Fruit fly (Drosophila melanogaster) whole organism, embryonic: ENCODE results near the gene NT1.
A peak's percentile ranks its signal among the peaks of the same experiment; 100 is the strongest.

ENCODE experiments used
- Atf3 ChIP-seq: fragments of 200-800 bp; sonication (Bioruptor generic); optimal IDR thresholded peaks from 3 replicates; lab custom pipeline; 2016; ENCODE audit warnings: missing biosample characterization, missing genetic modification characterization
- BEAF-32 ChIP-seq: fragments of 200-800 bp; sonication (Bioruptor generic); optimal IDR thresholded peaks from 3 replicates; lab custom pipeline; 2017; ENCODE audit warnings: missing biosample characterization, missing genetic modification characterization, mild to moderate bottlenecking, moderate library complexity, missing genetic modification reagents
- Blimp-1 ChIP-seq: fragments of 200-800 bp; sonication (Bioruptor generic); optimal IDR thresholded peaks from 3 replicates; lab custom pipeline; 2018; ENCODE audit warnings: missing biosample characterization, missing genetic modification characterization, mild to moderate bottlenecking, moderate library complexity, missing genetic modification reagents
- CG10274 ChIP-seq: fragments of 200-800 bp; sonication (Bioruptor generic); optimal IDR thresholded peaks from 3 replicates; lab custom pipeline; 2017; ENCODE audit warnings: missing biosample characterization, mild to moderate bottlenecking, missing genetic modification characterization
- CG10543 ChIP-seq: fragments of 200-800 bp; sonication (Bioruptor generic); optimal IDR thresholded peaks from 3 replicates; lab custom pipeline; 2017; ENCODE audit warnings: missing biosample characterization, mild to moderate bottlenecking, missing genetic modification characterization, moderate library complexity
- CG10959 ChIP-seq: fragments of 200-800 bp; sonication (Bioruptor generic); IDR thresholded peaks from 2 replicates; pipeline ENCODE4 v1.3.6; 2022; ENCODE audit warnings: missing biosample characterization, missing genetic modification characterization
- CG11695 ChIP-seq: fragments of 200-800 bp; sonication (Bioruptor generic); IDR thresholded peaks from 3 replicates; pipeline ENCODE4 v1.3.6; 2022; ENCODE audit warnings: missing biosample characterization, missing genetic modification characterization
- CG12299 ChIP-seq: fragments of 200-800 bp; sonication (Bioruptor generic); optimal IDR thresholded peaks from 2 replicates; lab custom pipeline; 2018; ENCODE audit warnings: missing biosample characterization, mild to moderate bottlenecking, missing genetic modification characterization
- CG1233 ChIP-seq: fragments of 200-800 bp; sonication (Bioruptor generic); optimal IDR thresholded peaks from 4 replicates; lab custom pipeline; 2018; ENCODE audit warnings: missing biosample characterization, mild to moderate bottlenecking, missing genetic modification characterization
- CG13296 ChIP-seq: fragments of 200-800 bp; sonication (Bioruptor generic); optimal IDR thresholded peaks from 3 replicates; lab custom pipeline; 2018; ENCODE audit warnings: missing biosample characterization, mild to moderate bottlenecking, missing genetic modification characterization
- CG13424 ChIP-seq: fragments of 200-800 bp; sonication (Bioruptor generic); optimal IDR thresholded peaks from 2 replicates; lab custom pipeline; 2019; ENCODE audit warnings: missing biosample characterization, mild to moderate bottlenecking, missing genetic modification characterization, moderate library complexity
- CG14965 ChIP-seq: fragments of 200-800 bp; sonication (Bioruptor generic); optimal IDR thresholded peaks from 2 replicates; lab custom pipeline; 2016; ENCODE audit warnings: missing biosample characterization, missing genetic modification characterization, borderline replicate concordance
- CG1529 ChIP-seq: fragments of 200-800 bp; sonication (Bioruptor generic); optimal IDR thresholded peaks from 3 replicates; lab custom pipeline; 2018; ENCODE audit warnings: missing biosample characterization, missing genetic modification characterization
- CG15479 ChIP-seq: fragments of 200-800 bp; sonication (Bioruptor generic); optimal IDR thresholded peaks from 3 replicates; lab custom pipeline; 2019; ENCODE audit warnings: missing biosample characterization, mild to moderate bottlenecking, missing genetic modification characterization, moderate library complexity
- CG1602 ChIP-seq: fragments of 200-800 bp; sonication (Bioruptor generic); optimal IDR thresholded peaks from 3 replicates; lab custom pipeline; 2016; ENCODE audit warnings: missing biosample characterization, missing genetic modification characterization
- CG18262 ChIP-seq: fragments of 200-800 bp; optimal IDR thresholded peaks from 3 replicates; lab custom pipeline; 2019; ENCODE audit warnings: missing biosample characterization, mild to moderate bottlenecking, missing genetic modification characterization, moderate library complexity
- CG3065 ChIP-seq: fragments of 200-800 bp; sonication (Bioruptor generic); optimal IDR thresholded peaks from 2 replicates; lab custom pipeline; 2016; ENCODE audit warnings: missing biosample characterization, missing genetic modification characterization
- CG31388 ChIP-seq: fragments of 200-800 bp; sonication (Bioruptor generic); optimal IDR thresholded peaks from 2 replicates; lab custom pipeline; 2016; ENCODE audit warnings: missing biosample characterization, missing genetic modification characterization
- CG32772 ChIP-seq: fragments of 200-800 bp; sonication (Bioruptor generic); IDR thresholded peaks from 2 replicates; pipeline ENCODE4 v1.3.6; 2022; ENCODE audit warnings: missing biosample characterization, missing genetic modification characterization
- CG34376 ChIP-seq: fragments of 200-800 bp; sonication (Bioruptor generic); optimal IDR thresholded peaks from 2 replicates; lab custom pipeline; 2018; ENCODE audit warnings: missing biosample characterization, mild to moderate bottlenecking, missing genetic modification characterization
- CG3838 ChIP-seq: fragments of 200-800 bp; sonication (Bioruptor generic); optimal IDR thresholded peaks from 3 replicates; lab custom pipeline; 2016; ENCODE audit warnings: missing biosample characterization, missing genetic modification characterization
- CG6254 ChIP-seq: fragments of 200-800 bp; sonication (Bioruptor generic); optimal IDR thresholded peaks from 3 replicates; lab custom pipeline; 2017; ENCODE audit warnings: mild to moderate bottlenecking, missing biosample characterization, missing genetic modification reagents, missing genetic modification characterization
- CG6654 ChIP-seq: fragments of 200-800 bp; sonication (Bioruptor generic); optimal IDR thresholded peaks from 2 replicates; lab custom pipeline; 2017; ENCODE audit warnings: missing biosample characterization, mild to moderate bottlenecking, missing genetic modification characterization
- CG7357 ChIP-seq: fragments of 200-800 bp; sonication (Bioruptor generic); IDR thresholded peaks from 3 replicates; pipeline ENCODE4 v1.3.6; 2022; ENCODE audit warnings: missing biosample characterization, missing genetic modification characterization
- CG7372 ChIP-seq: fragments of 200-800 bp; sonication (Bioruptor generic); IDR thresholded peaks from 2 replicates; pipeline ENCODE4 v1.3.6; 2022; ENCODE audit warnings: missing biosample characterization, missing genetic modification characterization
- CG8290 ChIP-seq, 3 experiments: fragments of 200-800 bp; sonication (Bioruptor generic); optimal IDR thresholded peaks; 2 replicates each; lab custom pipeline; 2016 to 2019; ENCODE audit warnings: missing biosample characterization in 3 of 3, missing genetic modification characterization in 3 of 3, mild to moderate bottlenecking in 2 of 3, moderate library complexity in 1 of 3
- CG8388 ChIP-seq: fragments of 200-800 bp; sonication (Bioruptor generic); optimal IDR thresholded peaks from 2 replicates; lab custom pipeline; 2019; ENCODE audit warnings: missing biosample characterization, mild to moderate bottlenecking, missing genetic modification characterization, moderate library complexity
- CoRest ChIP-seq: fragments of 200-800 bp; sonication (Bioruptor generic); optimal IDR thresholded peaks from 3 replicates; lab custom pipeline; 2018; ENCODE audit warnings: missing biosample characterization, mild to moderate bottlenecking, missing genetic modification characterization, moderate library complexity
- D ChIP-seq, 2 experiments: fragments of 200-800 bp in 1 of 2; fragments of >200 bp in 1 of 2; sonication (Bioruptor generic) in 1 of 2; optimal IDR thresholded peaks; 2 replicates in 1 of 2; 3 replicates in 1 of 2; lab custom pipeline; 2017; ENCODE audit warnings: mild to moderate bottlenecking in 1 of 2, missing biosample characterization in 1 of 2, missing genetic modification characterization in 1 of 2, missing genetic modification reagents in 1 of 2
- Dip2 ChIP-seq: fragments of 200-800 bp; sonication (Bioruptor generic); IDR thresholded peaks from 2 replicates; pipeline ENCODE4 v1.3.6; 2022; ENCODE audit warnings: missing biosample characterization, missing genetic modification characterization
- H2.0 ChIP-seq: fragments of 200-800 bp; sonication (Bioruptor generic); IDR thresholded peaks from 2 replicates; pipeline ENCODE4 v1.3.6; 2022; ENCODE audit warnings: missing biosample characterization, missing genetic modification characterization
- Hr51 ChIP-seq, 2 experiments: fragments of 200-800 bp; sonication (Bioruptor generic); optimal IDR thresholded peaks; 2 replicates in 1 of 2; 3 replicates in 1 of 2; lab custom pipeline; 2016 to 2018; ENCODE audit warnings: missing biosample characterization in 2 of 2, missing genetic modification characterization in 2 of 2, mild to moderate bottlenecking in 1 of 2, moderate library complexity in 1 of 2
- Lim3 ChIP-seq: fragments of 200-800 bp; sonication (Bioruptor generic); IDR thresholded peaks from 2 replicates; pipeline ENCODE4 v1.3.6; 2022; ENCODE audit warnings: missing biosample characterization, missing genetic modification characterization
- NfI ChIP-seq: fragments of 200-800 bp; sonication (Bioruptor generic); optimal IDR thresholded peaks from 3 replicates; lab custom pipeline; 2018; ENCODE audit warnings: missing biosample characterization, mild to moderate bottlenecking, missing genetic modification characterization, moderate library complexity
- Taf1 ChIP-seq: fragments of 200-800 bp; sonication (Bioruptor generic); IDR thresholded peaks from 2 replicates; pipeline ENCODE4 v1.3.6; 2022; ENCODE audit warnings: missing biosample characterization, missing genetic modification characterization
- exex ChIP-seq: fragments of 200-800 bp; sonication (Bioruptor generic); optimal IDR thresholded peaks from 4 replicates; lab custom pipeline; 2018; ENCODE audit warnings: missing biosample characterization, mild to moderate bottlenecking, missing genetic modification characterization, moderate library complexity
- eyg ChIP-seq: fragments of 200-800 bp; sonication (Bioruptor generic); optimal IDR thresholded peaks from 3 replicates; lab custom pipeline; 2016; ENCODE audit warnings: missing biosample characterization, missing genetic modification characterization
- fd3F ChIP-seq: fragments of 200-800 bp; sonication (Bioruptor generic); optimal IDR thresholded peaks from 2 replicates; lab custom pipeline; 2018; ENCODE audit warnings: missing biosample characterization, mild to moderate bottlenecking, missing genetic modification characterization, moderate library complexity
- fd64A ChIP-seq: fragments of 200-800 bp; sonication (Bioruptor generic); optimal IDR thresholded peaks from 3 replicates; lab custom pipeline; 2018; ENCODE audit warnings: missing biosample characterization, mild to moderate bottlenecking, missing genetic modification characterization
- gem ChIP-seq: fragments of 200-800 bp; sonication (Bioruptor generic); optimal IDR thresholded peaks from 2 replicates; lab custom pipeline; 2019; ENCODE audit warnings: missing biosample characterization, mild to moderate bottlenecking, missing genetic modification characterization, moderate library complexity
- grau ChIP-seq: fragments of 200-800 bp; optimal IDR thresholded peaks from 3 replicates; lab custom pipeline; 2019; ENCODE audit warnings: missing biosample characterization, mild to moderate bottlenecking, missing genetic modification characterization, moderate library complexity
- gsb ChIP-seq: fragments of 200-800 bp; sonication (Bioruptor generic); IDR thresholded peaks from 2 replicates; pipeline ENCODE4 v1.3.6; 2022; ENCODE audit warnings: missing biosample characterization, missing genetic modification characterization
- kni ChIP-seq: fragments of 200-800 bp; sonication (Bioruptor generic); optimal IDR thresholded peaks from 3 replicates; lab custom pipeline; 2017; ENCODE audit warnings: mild to moderate bottlenecking, missing biosample characterization, missing genetic modification reagents, missing genetic modification characterization
- nau ChIP-seq: fragments of 200-800 bp; sonication (Bioruptor generic); optimal IDR thresholded peaks from 3 replicates; lab custom pipeline; 2017; ENCODE audit warnings: missing biosample characterization, mild to moderate bottlenecking, missing genetic modification characterization, missing genetic modification reagents
- pita ChIP-seq: fragments of 200-800 bp; sonication (Bioruptor generic); optimal IDR thresholded peaks from 2 replicates; lab custom pipeline; 2017; ENCODE audit warnings: missing biosample characterization, mild to moderate bottlenecking, missing genetic modification characterization
- rib ChIP-seq: fragments of 200-800 bp; sonication (Bioruptor generic); IDR thresholded peaks from 2 replicates; pipeline ENCODE4 v1.3.6; 2022; ENCODE audit warnings: missing biosample characterization, missing genetic modification characterization
- schlank ChIP-seq: fragments of 200-800 bp; sonication (Bioruptor generic); optimal IDR thresholded peaks from 2 replicates; lab custom pipeline; 2018; ENCODE audit warnings: missing biosample characterization, mild to moderate bottlenecking, missing genetic modification characterization
- sens ChIP-seq: fragments of 200-800 bp; sonication (Bioruptor generic); peaks from one replicate; lab custom pipeline; 2016; ENCODE audit warnings: missing biosample characterization, missing genetic modification characterization
- ttk ChIP-seq: fragments of 200-800 bp; sonication (Bioruptor generic); IDR thresholded peaks from 2 replicates; pipeline ENCODE4 v2.1.2; 2022; ENCODE audit warnings: missing biosample characterization, missing genetic modification characterization
- vvl ChIP-seq: fragments of 200-800 bp; sonication (Bioruptor generic); IDR thresholded peaks from 2 replicates; pipeline ENCODE4 v1.3.6; 2022; ENCODE audit warnings: missing biosample characterization, missing genetic modification characterization

NT1 gene

dm6 chr3L:4508926-4509457 is 759 bp upstream of the NT1 start:
- TF ChIP-seq exex (no peak), vvl (GFP tag; lab: Robert Waterston, UW) (no peak), fd3F (GFP tag; lab: Kevin White, UChicago) (peak; percentile 6), D (optimal IDR thresholded peaks at IDR 0.05; lab: Kevin White, UChicago) (no peak), D (GFP tag; optimal IDR thresholded peaks at IDR 0.05; lab: Kevin White, UChicago) (no peak), CG12299 (tag; lab: Kevin White, UChicago) (no peak), rib (GFP tag; lab: Robert Waterston, UW) (no peak), CG18262 (tag; lab: Kevin White, UChicago) (no peak), CG1233 (no peak), pita (no peak), gem (tag; lab: Kevin White, UChicago) (peak; percentile 59), Taf1 (GFP tag; lab: Robert Waterston, UW) (no peak), CG11695 (GFP tag; lab: Robert Waterston, UW) (0 out of 3 replicates have a peak, but pooled peaks have one; percentile 11), CoRest (tag; lab: Kevin White, UChicago) (peak; percentile 40), NfI (GFP tag; lab: Kevin White, UChicago) (no peak), sens (GFP tag; lab: Kevin White, UChicago) (peak; percentile 56), CG14965 (GFP tag; lab: Kevin White, UChicago) (no peak), Blimp-1 (GFP tag; lab: Kevin White, UChicago) (peak; percentile 52), CG13296 (GFP tag; lab: Kevin White, UChicago) (no peak), Hr51 (GFP tag; optimal IDR thresholded peaks at IDR 0.05; lab: Kevin White, UChicago) (peak in 1 of 2 experiments; percentile 67), CG3065 (no peak), nau (GFP tag; lab: Kevin White, UChicago) (no peak), CG15479 (GFP tag; lab: Kevin White, UChicago) (no peak), CG8388 (peak; percentile 16), CG7357 (GFP tag; lab: Robert Waterston, UW) (no peak), CG3838 (GFP tag; lab: Kevin White, UChicago) (no peak), CG1602 (GFP tag; lab: Kevin White, UChicago) (no peak), fd64A (GFP tag; lab: Kevin White, UChicago) (no peak), gsb (GFP tag; lab: Robert Waterston, UW) (no peak), Lim3 (no peak), CG32772 (GFP tag; lab: Robert Waterston, UW) (no peak), Atf3 (GFP tag; lab: Kevin White, UChicago) (no peak), CG10959 (GFP tag; lab: Robert Waterston, UW) (no peak), ttk (no peak), CG6254 (GFP tag; lab: Kevin White, UChicago) (no peak), grau (peak; percentile 60), kni (GFP tag; lab: Kevin White, UChicago) (no peak), CG7372 (GFP tag; lab: Robert Waterston, UW) (no peak), CG13424 (tag; lab: Kevin White, UChicago) (peak; percentile 27), CG1529 (GFP tag; lab: Kevin White, UChicago) (no peak), CG34376 (no peak), schlank (tag; lab: Kevin White, UChicago) (no peak), Dip2 (GFP tag; lab: Robert Waterston, UW) (no peak), BEAF-32 (GFP tag; lab: Kevin White, UChicago) (no peak), CG10543 (no peak), CG8290 (GFP tag; optimal IDR thresholded peaks at IDR 0.05; lab: Kevin White, UChicago) (no peak), CG8290 (tag; optimal IDR thresholded peaks at IDR 0.05; lab: Kevin White, UChicago) (no peak), CG6654 (GFP tag; lab: Kevin White, UChicago) (no peak), H2.0 (GFP tag; lab: Robert Waterston, UW) (no peak), CG10274 (no peak), eyg (GFP tag; lab: Kevin White, UChicago) (no peak), CG31388 (GFP tag; lab: Kevin White, UChicago) (no peak)
